Worm (Caenorhabditis elegans) whole organism, young adult: ENCODE results near the gene F11A5.16.

Experiments
- F10E7.11 ChIP-seq: sonication (generic microtip); optimal IDR thresholded peaks from 2 replicates; lab custom pipeline; 2017; ENCODE audit warnings: mild to moderate bottlenecking, missing genetic modification characterization, moderate library complexity, missing compliant biosample characterization
- mcd-1 ChIP-seq: fragments of 200-800 bp; sonication (Bioruptor generic); IDR thresholded peaks from 2 replicates; pipeline ENCODE4 v1.3.6; 2022; ENCODE audit warnings: missing genetic modification reagents, missing genetic modification characterization, missing compliant biosample characterization

DNA sequence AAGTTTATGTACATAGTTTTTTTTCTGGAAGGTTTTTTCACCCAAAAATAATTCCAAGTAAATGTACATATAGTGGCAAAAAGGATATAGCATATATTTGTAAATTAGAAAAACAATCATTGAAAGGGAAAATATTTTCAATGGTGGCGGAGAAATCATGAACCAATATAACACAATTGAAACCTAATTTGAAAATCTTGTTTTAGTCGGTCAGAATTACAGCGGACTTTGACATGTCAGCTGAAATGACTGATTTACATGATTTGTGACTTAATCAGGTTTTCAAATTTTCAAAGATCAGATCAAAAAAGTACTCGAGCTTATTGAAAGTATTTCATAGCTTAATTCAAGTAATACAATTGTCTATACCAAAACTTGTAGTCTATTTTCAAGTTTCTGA lies 39.0 kb upstream of the F11A5.16 start, which contains the start of gene K05D4.9:
- TF ChIP-seq F10E7.11 (tag; lab: Kevin White, UChicago) (no peak), mcd-1 (GFP tag; lab: Robert Waterston, UW) (no peak)
